Fruit fly (Drosophila melanogaster) whole organism, embryonic: ENCODE data around the gene CG13454.

Source experiments
- Atf3 ChIP-seq: fragments of 200-800 bp; sonication (Bioruptor generic); optimal IDR thresholded peaks from 3 replicates; lab custom pipeline; 2016; ENCODE audit warnings: missing biosample characterization, missing genetic modification characterization
- CG10274 ChIP-seq: fragments of 200-800 bp; sonication (Bioruptor generic); optimal IDR thresholded peaks from 3 replicates; lab custom pipeline; 2017; ENCODE audit warnings: missing biosample characterization, mild to moderate bottlenecking, missing genetic modification characterization
- CG10321 ChIP-seq: fragments of 200-800 bp; sonication (Bioruptor generic); IDR thresholded peaks from 2 replicates; pipeline ENCODE4 v1.3.6; 2022; ENCODE audit warnings: missing biosample characterization, missing genetic modification characterization
- CG11560 ChIP-seq: fragments of 200-800 bp; sonication (Bioruptor generic); IDR thresholded peaks from 3 replicates; pipeline ENCODE4 v1.3.6; 2022; ENCODE audit warnings: missing biosample characterization, missing genetic modification characterization
- CG13624 ChIP-seq: fragments of 200-800 bp; sonication (Bioruptor generic); optimal IDR thresholded peaks from 2 replicates; lab custom pipeline; 2016; ENCODE audit warnings: missing biosample characterization, missing genetic modification characterization
- CG14441 ChIP-seq: fragments of 200-800 bp; sonication (Bioruptor generic); IDR thresholded peaks from 2 replicates; pipeline ENCODE4 v1.3.6; 2022; ENCODE audit warnings: missing biosample characterization, missing genetic modification characterization
- CG14860 ChIP-seq: fragments of 200-800 bp; sonication (Bioruptor generic); IDR thresholded peaks from 3 replicates; pipeline ENCODE4 v1.3.6; 2022; ENCODE audit warnings: missing biosample characterization, missing genetic modification characterization; ENCODE audit not compliant: partially characterized antibody
- CG15073 ChIP-seq: fragments of 200-800 bp; sonication (Bioruptor generic); optimal IDR thresholded peaks from 2 replicates; lab custom pipeline; 2016; ENCODE audit warnings: missing biosample characterization, missing genetic modification characterization
- CG17568 ChIP-seq: fragments of 200-800 bp; sonication (Bioruptor generic); optimal IDR thresholded peaks from 2 replicates; lab custom pipeline; 2018; ENCODE audit warnings: missing biosample characterization, mild to moderate bottlenecking, missing genetic modification characterization, moderate library complexity
- CG18599 ChIP-seq: fragments of 200-800 bp; sonication (Bioruptor generic); optimal IDR thresholded peaks from 3 replicates; lab custom pipeline; 2017; ENCODE audit warnings: missing biosample characterization, missing genetic modification characterization, mild to moderate bottlenecking, moderate library complexity, missing genetic modification reagents
- CG4424 ChIP-seq: fragments of 200-800 bp; sonication (Bioruptor generic); optimal IDR thresholded peaks from 3 replicates; lab custom pipeline; 2016; ENCODE audit warnings: missing biosample characterization, missing genetic modification characterization
- CG5953 ChIP-seq: fragments of 200-800 bp; sonication (Bioruptor generic); IDR thresholded peaks from 2 replicates; pipeline ENCODE4 v1.3.6; 2022; ENCODE audit warnings: missing biosample characterization, missing genetic modification characterization
- CG6254 ChIP-seq: fragments of 200-800 bp; sonication (Bioruptor generic); optimal IDR thresholded peaks from 3 replicates; lab custom pipeline; 2017; ENCODE audit warnings: mild to moderate bottlenecking, missing biosample characterization, missing genetic modification reagents, missing genetic modification characterization
- CG7271 ChIP-seq: fragments of 200-800 bp; sonication (Bioruptor generic); optimal IDR thresholded peaks from 2 replicates; lab custom pipeline; 2018; ENCODE audit warnings: missing biosample characterization, mild to moderate bottlenecking, missing genetic modification characterization, moderate library complexity
- CG7963 ChIP-seq: fragments of 200-800 bp; sonication (Bioruptor generic); IDR thresholded peaks from 3 replicates; pipeline ENCODE4 v1.3.6; 2022; ENCODE audit warnings: missing biosample characterization, missing genetic modification characterization; ENCODE audit not compliant: partially characterized antibody
- CG8089 ChIP-seq: fragments of 200-800 bp; sonication (Bioruptor generic); optimal IDR thresholded peaks from 3 replicates; lab custom pipeline; 2016; ENCODE audit warnings: missing biosample characterization, missing genetic modification characterization
- CG8388 ChIP-seq: fragments of 200-800 bp; sonication (Bioruptor generic); optimal IDR thresholded peaks from 2 replicates; lab custom pipeline; 2019; ENCODE audit warnings: missing biosample characterization, mild to moderate bottlenecking, missing genetic modification characterization, moderate library complexity
- CG8924 ChIP-seq: fragments of 200-800 bp; optimal IDR thresholded peaks from 3 replicates; lab custom pipeline; 2019; ENCODE audit warnings: missing biosample characterization, mild to moderate bottlenecking, missing genetic modification characterization, moderate library complexity
- CG9876 ChIP-seq: fragments of 200-800 bp; sonication (Bioruptor generic); optimal IDR thresholded peaks from 2 replicates; lab custom pipeline; 2016; ENCODE audit warnings: missing biosample characterization, missing genetic modification characterization
- CG9932 ChIP-seq: fragments of 200-800 bp; sonication (Bioruptor generic); IDR thresholded peaks from 2 replicates; pipeline ENCODE4 v1.3.6; 2022; ENCODE audit warnings: missing biosample characterization, missing genetic modification characterization
- Dbx ChIP-seq: fragments of 200-800 bp; sonication (Bioruptor generic); IDR thresholded peaks from 3 replicates; pipeline ENCODE4 v1.3.6; 2022; ENCODE audit warnings: missing biosample characterization, missing genetic modification characterization
- Ets97D ChIP-seq: fragments of 200-800 bp; sonication (Bioruptor generic); optimal IDR thresholded peaks from 3 replicates; lab custom pipeline; 2016; ENCODE audit warnings: missing biosample characterization, missing genetic modification characterization
- Gug ChIP-seq: fragments of 200-800 bp; sonication (Bioruptor generic); IDR thresholded peaks from 4 replicates; pipeline ENCODE4 v1.3.6; 2022; ENCODE audit warnings: missing biosample characterization, missing genetic modification characterization
- Hsf ChIP-seq: fragments of 200-800 bp; sonication (Bioruptor generic); optimal IDR thresholded peaks from 3 replicates; lab custom pipeline; 2016; ENCODE audit warnings: missing biosample characterization, missing genetic modification characterization
- MTF-1 ChIP-seq: fragments of 200-800 bp; sonication (Bioruptor generic); optimal IDR thresholded peaks from 2 replicates; lab custom pipeline; 2018; ENCODE audit warnings: missing biosample characterization, mild to moderate bottlenecking, missing genetic modification characterization, borderline replicate concordance
- NC2α ChIP-seq: fragments of 200-800 bp; sonication (Bioruptor generic); optimal IDR thresholded peaks from 2 replicates; lab custom pipeline; 2016; ENCODE audit warnings: missing biosample characterization, missing genetic modification characterization
- NK7.1 ChIP-seq: fragments of 200-800 bp; sonication (Bioruptor generic); optimal IDR thresholded peaks from 3 replicates; lab custom pipeline; 2016; ENCODE audit warnings: missing biosample characterization, missing genetic modification characterization
- Pdp1 ChIP-seq, 2 experiments: fragments of 200-800 bp; sonication (Bioruptor generic); optimal IDR thresholded peaks; 3 replicates each; lab custom pipeline; 2016; ENCODE audit warnings: missing biosample characterization in 2 of 2, missing genetic modification characterization in 2 of 2, mild to moderate bottlenecking in 1 of 2, moderate library complexity in 1 of 2
- Six4 ChIP-seq: fragments of 200-800 bp; sonication (Bioruptor generic); optimal IDR thresholded peaks from 2 replicates; lab custom pipeline; 2016; ENCODE audit warnings: missing biosample characterization, missing genetic modification characterization
- Ssrp ChIP-seq: fragments of 200-800 bp; sonication (Bioruptor generic); optimal IDR thresholded peaks from 2 replicates; lab custom pipeline; 2018; ENCODE audit warnings: missing biosample characterization, mild to moderate bottlenecking, missing genetic modification characterization, moderate library complexity
- bigmax ChIP-seq: fragments of 200-800 bp; sonication (Bioruptor generic); optimal IDR thresholded peaks from 2 replicates; lab custom pipeline; 2018; ENCODE audit warnings: missing biosample characterization, mild to moderate bottlenecking, missing genetic modification characterization
- bsh ChIP-seq, 2 experiments: fragments of 200-800 bp; sonication (Bioruptor generic); optimal IDR thresholded peaks; 2 replicates each; lab custom pipeline; 2017 to 2018; ENCODE audit warnings: mild to moderate bottlenecking in 2 of 2, missing biosample characterization in 2 of 2, missing genetic modification characterization in 2 of 2, moderate library complexity in 1 of 2
- dysf ChIP-seq: fragments of 200-800 bp; sonication (Bioruptor generic); IDR thresholded peaks from 3 replicates; pipeline ENCODE4 v1.3.6; 2022; ENCODE audit warnings: missing biosample characterization, missing genetic modification characterization
- eyg ChIP-seq: fragments of 200-800 bp; sonication (Bioruptor generic); optimal IDR thresholded peaks from 3 replicates; lab custom pipeline; 2016; ENCODE audit warnings: missing biosample characterization, missing genetic modification characterization
- ftz-f1 ChIP-seq: fragments of 200-800 bp; sonication (Bioruptor generic); optimal IDR thresholded peaks from 2 replicates; lab custom pipeline; 2016; ENCODE audit warnings: missing biosample characterization, missing genetic modification characterization
- gcm2 ChIP-seq: fragments of 200-800 bp; sonication (Bioruptor generic); optimal IDR thresholded peaks from 2 replicates; lab custom pipeline; 2016; ENCODE audit warnings: missing biosample characterization, missing genetic modification characterization
- gem ChIP-seq: fragments of 200-800 bp; sonication (Bioruptor generic); optimal IDR thresholded peaks from 2 replicates; lab custom pipeline; 2019; ENCODE audit warnings: missing biosample characterization, mild to moderate bottlenecking, missing genetic modification characterization, moderate library complexity
- h ChIP-seq: fragments of >200 bp; optimal IDR thresholded peaks from 2 replicates; lab custom pipeline; 2017
- ham ChIP-seq: fragments of 200-800 bp; sonication (Bioruptor generic); IDR thresholded peaks from 2 replicates; pipeline ENCODE4 v1.3.6; 2022; ENCODE audit warnings: missing biosample characterization, missing genetic modification characterization
- hbn ChIP-seq: fragments of 200-800 bp; sonication (Bioruptor generic); IDR thresholded peaks from 2 replicates; pipeline ENCODE4 v1.3.6; 2022; ENCODE audit warnings: missing biosample characterization, missing genetic modification characterization; ENCODE audit not compliant: partially characterized antibody
- jigr1 ChIP-seq: fragments of 200-800 bp; sonication (Bioruptor generic); IDR thresholded peaks from 3 replicates; pipeline ENCODE4 v1.3.6; 2022; ENCODE audit warnings: missing biosample characterization, missing genetic modification characterization
- nau ChIP-seq: fragments of 200-800 bp; sonication (Bioruptor generic); optimal IDR thresholded peaks from 3 replicates; lab custom pipeline; 2017; ENCODE audit warnings: missing biosample characterization, mild to moderate bottlenecking, missing genetic modification characterization, missing genetic modification reagents
- sens-2 ChIP-seq: fragments of 200-800 bp; sonication (Bioruptor generic); IDR thresholded peaks from 2 replicates; pipeline ENCODE4 v1.3.6; 2022; ENCODE audit warnings: missing biosample characterization, missing genetic modification characterization
- slou ChIP-seq: fragments of 200-800 bp; sonication (Bioruptor generic); optimal IDR thresholded peaks from 3 replicates; lab custom pipeline; 2016; ENCODE audit warnings: missing biosample characterization, missing genetic modification characterization
- sna ChIP-seq: fragments of 200-800 bp; sonication (Bioruptor generic); IDR thresholded peaks from 2 replicates; pipeline ENCODE4 v1.3.6; 2022; ENCODE audit warnings: missing biosample characterization, missing genetic modification characterization; ENCODE audit not compliant: partially characterized antibody
- tap ChIP-seq: fragments of 200-800 bp; optimal IDR thresholded peaks from 3 replicates; lab custom pipeline; 2019; ENCODE audit warnings: missing biosample characterization, mild to moderate bottlenecking, missing genetic modification characterization, moderate library complexity
- unc-4 ChIP-seq: fragments of 200-800 bp; sonication (Bioruptor generic); IDR thresholded peaks from 2 replicates; pipeline ENCODE4 v1.3.6; 2022; ENCODE audit warnings: missing biosample characterization, missing genetic modification characterization; ENCODE audit not compliant: partially characterized antibody
- vfl ChIP-seq: fragments of 200-800 bp; sonication (Bioruptor generic); optimal IDR thresholded peaks from 2 replicates; lab custom pipeline; 2016; ENCODE audit warnings: missing biosample characterization, missing genetic modification characterization
- wor ChIP-seq: fragments of 200-800 bp; sonication (Bioruptor generic); IDR thresholded peaks from 2 replicates; pipeline ENCODE4 v1.3.6; 2022; ENCODE audit warnings: missing biosample characterization, missing genetic modification characterization

Gene CG13454

DNA sequence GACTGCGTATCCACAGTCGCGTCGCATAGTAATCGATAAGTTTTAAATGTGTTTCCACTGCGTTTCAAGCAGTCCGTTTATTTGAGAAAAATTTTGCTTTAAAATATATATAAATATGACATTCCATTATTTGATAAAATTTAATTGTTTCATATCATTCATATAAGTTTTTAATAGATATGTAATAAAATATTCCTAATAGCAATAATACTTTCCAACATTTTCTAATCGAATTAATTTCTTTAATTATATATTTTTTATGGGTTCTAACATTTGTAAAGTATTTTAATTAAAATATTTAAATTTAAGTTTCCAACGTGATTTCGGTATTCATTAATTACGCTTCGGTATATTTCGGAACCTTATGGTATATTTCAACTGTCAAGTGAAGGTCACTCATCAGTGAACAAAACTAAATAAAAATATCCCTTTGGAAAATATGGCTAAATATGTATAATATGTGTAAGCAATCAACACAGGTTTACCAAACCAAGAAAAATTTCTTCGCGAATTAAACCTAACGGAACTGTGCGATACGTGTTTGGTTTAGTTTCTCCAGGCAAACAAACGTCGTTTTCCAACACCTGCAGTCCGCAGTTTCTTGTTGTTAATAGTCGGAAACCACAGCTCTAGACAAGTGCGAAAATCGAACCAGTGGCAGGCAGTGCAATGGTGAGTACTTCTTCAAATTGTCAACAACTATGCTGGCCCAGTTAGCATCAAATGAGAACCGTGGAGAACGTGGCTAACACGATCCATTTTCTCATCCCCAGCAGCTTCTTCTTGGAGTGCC, 46.4 kb upstream of the CG13454 start, which contains the start of the genes CG7739 and SCCRO (continued):
- TF ChIP-seq Six4 (GFP tag; lab: Kevin White, UChicago) (no peak), CG14860 (GFP tag; lab: Robert Waterston, UW) (0 out of 3 replicates have a peak, but pooled peaks have one; percentile 34), gcm2 (GFP tag; lab: Kevin White, UChicago) (no peak), nau (GFP tag; lab: Kevin White, UChicago) (no peak), CG4424 (GFP tag; lab: Kevin White, UChicago) (peak; percentile 54), CG14441 (GFP tag; lab: Robert Waterston, UW) (peak; percentile 71), bigmax (no peak), CG15073 (GFP tag; lab: Kevin White, UChicago) (peak; percentile 96), Pdp1 (GFP tag; optimal IDR thresholded peaks at IDR 0.05; lab: Kevin White, UChicago) (peak in 1 of 2 experiments; percentile 3), CG10321 (GFP tag; lab: Robert Waterston, UW) (no peak), Gug (GFP tag; lab: Robert Waterston, UW) (peak; percentile 68; the same call in 2 of the 4 replicates), tap (peak; percentile 57), Ssrp (tag; lab: Kevin White, UChicago) (peak; percentile 61), ham (GFP tag; lab: Robert Waterston, UW) (peak; percentile 8; the same call in 1 of the 2 replicates), NK7.1 (no peak), CG7963 (no peak), CG8089 (GFP tag; lab: Kevin White, UChicago) (no peak), sna (GFP tag; lab: Robert Waterston, UW) (0 out of 2 replicates have a peak, but pooled peaks have one; percentile 48), gem (tag; lab: Kevin White, UChicago) (peak; percentile 83), unc-4 (GFP tag; lab: Robert Waterston, UW) (peak; percentile 59), CG13624 (peak; percentile 40), slou (GFP tag; lab: Kevin White, UChicago) (no peak), jigr1 (GFP tag; lab: Robert Waterston, UW) (no peak), hbn (GFP tag; lab: Robert Waterston, UW) (peak; percentile 34; the same call in 1 of the 2 replicates), dysf (peak; percentile 70; the same call in 2 of the 3 replicates), wor (GFP tag; lab: Robert Waterston, UW) (no peak), Hsf (GFP tag; lab: Kevin White, UChicago) (peak; percentile 0), CG5953 (GFP tag; lab: Robert Waterston, UW) (no peak), vfl (GFP tag; lab: Kevin White, UChicago) (peak; percentile 14), sens-2 (no peak), CG8388 (GFP tag; lab: Kevin White, UChicago) (peak; percentile 58), CG6254 (no peak), CG11560 (tag; lab: Robert Waterston, UW) (no peak; the same call in 2 of the 3 replicates), CG7271 (no peak), Ets97D (GFP tag; lab: Kevin White, UChicago) (peak; percentile 30), NC2α (GFP tag; lab: Kevin White, UChicago) (no peak), CG9932 (peak; percentile 81), Atf3 (GFP tag; lab: Kevin White, UChicago) (no peak), CG9876 (GFP tag; lab: Kevin White, UChicago) (no peak), bsh (GFP tag; optimal IDR thresholded peaks at IDR 0.05; lab: Kevin White, UChicago) (peak in 1 of 2 experiments; percentile 67), Dbx (GFP tag; lab: Robert Waterston, UW) (peak; percentile 72; the same call in 2 of the 3 replicates), MTF-1 (GFP tag; lab: Kevin White, UChicago) (no peak), ftz-f1 (GFP tag; lab: Kevin White, UChicago) (no peak), CG8924 (tag; lab: Kevin White, UChicago) (peak; percentile 70), CG10274 (no peak), eyg (GFP tag; lab: Kevin White, UChicago) (no peak), CG17568 (GFP tag; lab: Kevin White, UChicago) (no peak), h (no peak), CG18599 (GFP tag; lab: Kevin White, UChicago) (peak; percentile 35)
